Fruit fly (Drosophila melanogaster): ENCODE data around the gene mtd.

DNA sequence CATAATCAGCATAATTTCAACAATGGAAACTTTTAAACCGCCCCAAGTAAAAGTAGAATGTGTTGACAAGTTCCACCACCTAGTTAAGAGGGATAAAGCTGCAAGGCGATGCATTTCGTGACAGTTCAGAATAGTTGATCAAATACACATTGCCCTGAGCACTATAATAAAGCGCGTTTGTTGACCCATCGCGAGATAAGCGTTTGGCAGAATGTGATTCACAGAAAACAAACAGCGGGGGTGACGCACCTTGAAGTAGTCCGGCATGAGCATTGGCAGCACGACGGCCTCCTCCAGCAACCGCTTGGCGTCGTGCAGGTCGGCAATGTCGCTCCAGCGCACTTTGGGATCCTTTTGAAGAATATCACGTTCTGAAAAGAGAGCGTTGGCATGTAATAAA, 120.8 kb downstream of the mtd start:
- no peak for TF ChIP-seq fd59A (GFP tag; optimal IDR thresholded peaks at IDR 0.05)
- TF ChIP-seq Gug (GFP tag; IDR thresholded peaks at IDR 0.05), result no peak
- TF ChIP-seq Ets96B (tag; optimal IDR thresholded peaks at IDR 0.05), result no peak
- TF ChIP-seq CG4318 (GFP tag; optimal IDR thresholded peaks at IDR 0.05), result no peak
- TF ChIP-seq CG7368 (GFP tag; optimal IDR thresholded peaks at IDR 0.05), result no peak
- no peak for TF ChIP-seq CG10669 (GFP tag; optimal IDR thresholded peaks at IDR 0.05)
- no peak for TF ChIP-seq dsx (GFP tag; optimal IDR thresholded peaks at IDR 0.05; ENCODE audit: poor library complexity, severe bottlenecking)
- TF ChIP-seq CG15336 (GFP tag; IDR thresholded peaks at IDR 0.05), result no peak
- no peak for TF ChIP-seq Met (GFP tag; optimal IDR thresholded peaks at IDR 0.05)
- TF ChIP-seq Ets21C (GFP tag; optimal IDR thresholded peaks at IDR 0.05), result no peak
- no peak for TF ChIP-seq CG8319 (GFP tag; optimal IDR thresholded peaks at IDR 0.05)
- no peak for TF ChIP-seq ss (GFP tag; optimal IDR thresholded peaks at IDR 0.05)
- no peak for TF ChIP-seq CG6854 (GFP tag; optimal IDR thresholded peaks at IDR 0.05)
